Fruit fly (Drosophila melanogaster): ENCODE results near the gene COX7AL2.
A peak's percentile ranks its signal among the peaks of the same experiment; 100 is the strongest.

DNA sequence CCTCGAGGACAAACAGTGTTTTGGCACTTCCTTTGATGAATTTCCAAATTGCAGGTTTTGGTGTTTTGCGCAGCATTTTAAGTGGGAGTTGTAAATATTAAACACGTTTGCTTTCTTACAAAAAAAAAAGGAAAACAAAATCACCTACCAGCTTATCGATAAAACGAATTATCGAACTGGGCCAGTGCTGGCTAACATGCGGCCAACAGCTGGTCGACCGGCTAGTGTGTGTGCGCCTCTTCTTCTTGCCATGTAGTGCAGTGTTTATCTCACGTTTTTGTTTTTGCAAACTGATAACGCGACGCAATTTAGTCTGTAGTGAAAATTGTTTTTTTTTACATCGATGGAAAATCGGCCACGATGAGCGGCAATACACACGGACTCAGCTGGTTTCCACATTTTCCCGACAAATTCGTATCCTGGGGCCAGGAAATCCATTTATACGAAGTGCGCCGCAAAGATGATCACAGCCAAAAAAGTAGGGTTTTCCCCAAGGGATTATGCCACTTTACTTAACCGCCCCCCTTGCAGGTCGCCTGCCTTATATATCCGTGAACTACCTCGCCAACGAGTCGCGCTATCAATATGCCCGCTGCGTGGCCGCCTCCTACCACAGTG lies 19.5 kb upstream of the COX7AL2 start, which contains the start of the genes CG15386, CG42371 and mio:
- TF ChIP-seq fd96Ca (GFP tag; IDR thresholded peaks at IDR 0.05), result no peak
- TF ChIP-seq rn (GFP tag; IDR thresholded peaks at IDR 0.05), result no peak
- TF ChIP-seq Pif1A (GFP tag; optimal IDR thresholded peaks at IDR 0.05), result no peak
- no peak for TF ChIP-seq CG10348 (GFP tag; IDR thresholded peaks at IDR 0.05)
- peak; percentile 14 for TF ChIP-seq EcR (GFP tag; optimal IDR thresholded peaks at IDR 0.05)
- TF ChIP-seq Snoo (tag; optimal IDR thresholded peaks at IDR 0.05), result peak; percentile 18
- no peak for TF ChIP-seq CG9948 (tag; optimal IDR thresholded peaks at IDR 0.05)
- no peak for TF ChIP-seq CG8159 (tag; optimal IDR thresholded peaks at IDR 0.05)
- TF ChIP-seq CG14655 (GFP tag; optimal IDR thresholded peaks at IDR 0.05), result no peak
- TF ChIP-seq CG12605 (GFP tag; IDR thresholded peaks at IDR 0.05), result 0 out of 2 replicates have a peak, but pooled peaks have one; percentile 24

All from whole organism, pupa.